Worm (Caenorhabditis elegans) whole organism, mixed stage, embryonic: ENCODE results near the gene set-23.
"Not testable (repeated sequence)": the region's sequence is repeated elsewhere in the genome, so short reads cannot be mapped to it uniquely, and the experiment has no call there.

Experiments used
- blmp-1 ChIP-seq: fragments of 150-350 bp; optimal IDR thresholded peaks from 2 replicates; lab custom pipeline; 2014; ENCODE audit warnings: missing biosample characterization, missing genetic modification characterization
- ceh-43 ChIP-seq: fragments of 200-800 bp; sonication (Bioruptor generic); optimal IDR thresholded peaks from 2 replicates; lab custom pipeline; 2018; ENCODE audit warnings: mild to moderate bottlenecking, missing genetic modification characterization, moderate library complexity, missing compliant biosample characterization
- ceh-83 ChIP-seq: fragments of 200-800 bp; sonication (Bioruptor generic); optimal IDR thresholded peaks from 2 replicates; lab custom pipeline; 2018; ENCODE audit warnings: mild to moderate bottlenecking, missing genetic modification characterization, missing compliant biosample characterization
- ces-1 ChIP-seq: fragments of 150-350 bp; optimal IDR thresholded peaks from 2 replicates; lab custom pipeline; 2014; ENCODE audit warnings: missing biosample characterization, missing genetic modification reagents, missing genetic modification characterization
- cnd-1 ChIP-seq: fragments of 200-800 bp; sonication (Bioruptor generic); optimal IDR thresholded peaks from 2 replicates; lab custom pipeline; 2018; ENCODE audit warnings: mild to moderate bottlenecking, missing genetic modification characterization, missing compliant biosample characterization
- drap-1 ChIP-seq: fragments of 200-800 bp; sonication (Bioruptor generic); optimal IDR thresholded peaks from 3 replicates; lab custom pipeline; 2018; ENCODE audit warnings: mild to moderate bottlenecking, missing genetic modification characterization, missing compliant biosample characterization
- elt-1 ChIP-seq: sonication (generic microtip); optimal IDR thresholded peaks from 2 replicates; lab custom pipeline; 2017; ENCODE audit warnings: missing genetic modification characterization, mild to moderate bottlenecking, missing compliant biosample characterization, antibody characterized with exemption, moderate library complexity, borderline replicate concordance; ENCODE audit not compliant: insufficient read depth
- elt-3 ChIP-seq: fragments of 150-350 bp; optimal IDR thresholded peaks from 2 replicates; lab custom pipeline; 2014; ENCODE audit warnings: missing biosample characterization, missing genetic modification characterization
- flh-1 ChIP-seq: fragments of 200-800 bp; sonication (Bioruptor generic); optimal IDR thresholded peaks from 2 replicates; lab custom pipeline; 2018; ENCODE audit warnings: mild to moderate bottlenecking, missing genetic modification characterization, moderate library complexity, missing compliant biosample characterization
- hlh-1 ChIP-seq: fragments of 150-350 bp; optimal IDR thresholded peaks from 2 replicates; lab custom pipeline; 2014; ENCODE audit warnings: missing biosample characterization, missing genetic modification reagents, missing genetic modification characterization
- lin-13 ChIP-seq: fragments of 150-350 bp; optimal IDR thresholded peaks from 2 replicates; lab custom pipeline; 2014; ENCODE audit warnings: missing biosample characterization, missing genetic modification characterization
- lin-32 ChIP-seq: fragments of 200-800 bp; sonication (Bioruptor generic); optimal IDR thresholded peaks from 2 replicates; lab custom pipeline; 2018; ENCODE audit warnings: mild to moderate bottlenecking, missing genetic modification characterization, missing compliant biosample characterization
- mab-5 ChIP-seq: fragments of 150-350 bp; optimal IDR thresholded peaks from 2 replicates; lab custom pipeline; 2014; ENCODE audit warnings: missing biosample characterization, missing genetic modification characterization
- mep-1 ChIP-seq: fragments of 150-350 bp; optimal IDR thresholded peaks from 2 replicates; lab custom pipeline; 2017; ENCODE audit warnings: missing biosample characterization, missing genetic modification reagents, missing genetic modification characterization, inconsistent platforms
- mls-2 ChIP-seq: sonication (generic microtip); optimal IDR thresholded peaks from 2 replicates; lab custom pipeline; 2016; ENCODE audit warnings: mild to moderate bottlenecking, missing genetic modification characterization, moderate library complexity, missing compliant biosample characterization
- nhr-12 ChIP-seq: fragments of 150-350 bp; optimal IDR thresholded peaks from 2 replicates; lab custom pipeline; 2014; ENCODE audit warnings: missing biosample characterization, missing genetic modification characterization
- nhr-2 ChIP-seq: fragments of 150-350 bp; optimal IDR thresholded peaks from 2 replicates; lab custom pipeline; 2014; ENCODE audit warnings: missing biosample characterization, missing genetic modification characterization
- nhr-237 ChIP-seq: fragments of 150-350 bp; optimal IDR thresholded peaks from 2 replicates; lab custom pipeline; 2014; ENCODE audit warnings: missing biosample characterization, missing genetic modification characterization
- nhr-28 ChIP-seq: fragments of 150-350 bp; optimal IDR thresholded peaks from 2 replicates; lab custom pipeline; 2014; ENCODE audit warnings: missing biosample characterization, missing genetic modification characterization
- pha-4 ChIP-seq: fragments of 150-350 bp; optimal IDR thresholded peaks from 2 replicates; lab custom pipeline; 2018; ENCODE audit warnings: missing biosample characterization, missing genetic modification reagents, missing genetic modification characterization
- sem-2 ChIP-seq: fragments of 200-800 bp; sonication (Bioruptor generic); optimal IDR thresholded peaks from 2 replicates; lab custom pipeline; 2018; ENCODE audit warnings: mild to moderate bottlenecking, missing genetic modification characterization, missing compliant biosample characterization
- snpc-4 ChIP-seq: fragments of 150-350 bp; optimal IDR thresholded peaks from 2 replicates; lab custom pipeline; 2014; ENCODE audit warnings: missing biosample characterization, missing genetic modification characterization
- sptf-1 ChIP-seq: sonication (generic microtip); optimal IDR thresholded peaks from 2 replicates; lab custom pipeline; 2017; ENCODE audit warnings: mild to moderate bottlenecking, missing genetic modification characterization, moderate library complexity, missing compliant biosample characterization
- tbx-8 ChIP-seq: fragments of 200-800 bp; sonication (Bioruptor generic); optimal IDR thresholded peaks from 2 replicates; lab custom pipeline; 2018; ENCODE audit warnings: mild to moderate bottlenecking, missing genetic modification characterization, moderate library complexity, missing compliant biosample characterization
- unc-39 ChIP-seq: fragments of 150-350 bp; optimal IDR thresholded peaks from 2 replicates; lab custom pipeline; 2014; ENCODE audit warnings: missing biosample characterization, missing genetic modification characterization
- unc-62 ChIP-seq: fragments of 150-350 bp; optimal IDR thresholded peaks from 2 replicates; lab custom pipeline; 2014; ENCODE audit warnings: missing biosample characterization, missing genetic modification reagents, missing genetic modification characterization
- zip-8 ChIP-seq: fragments of 150-350 bp; optimal IDR thresholded peaks from 2 replicates; lab custom pipeline; 2014; ENCODE audit warnings: missing biosample characterization, missing genetic modification characterization
- ztf-11 ChIP-seq: fragments of 150-350 bp; optimal IDR thresholded peaks from 2 replicates; lab custom pipeline; 2014; ENCODE audit warnings: missing biosample characterization, missing genetic modification characterization

Gene set-23

DNA sequence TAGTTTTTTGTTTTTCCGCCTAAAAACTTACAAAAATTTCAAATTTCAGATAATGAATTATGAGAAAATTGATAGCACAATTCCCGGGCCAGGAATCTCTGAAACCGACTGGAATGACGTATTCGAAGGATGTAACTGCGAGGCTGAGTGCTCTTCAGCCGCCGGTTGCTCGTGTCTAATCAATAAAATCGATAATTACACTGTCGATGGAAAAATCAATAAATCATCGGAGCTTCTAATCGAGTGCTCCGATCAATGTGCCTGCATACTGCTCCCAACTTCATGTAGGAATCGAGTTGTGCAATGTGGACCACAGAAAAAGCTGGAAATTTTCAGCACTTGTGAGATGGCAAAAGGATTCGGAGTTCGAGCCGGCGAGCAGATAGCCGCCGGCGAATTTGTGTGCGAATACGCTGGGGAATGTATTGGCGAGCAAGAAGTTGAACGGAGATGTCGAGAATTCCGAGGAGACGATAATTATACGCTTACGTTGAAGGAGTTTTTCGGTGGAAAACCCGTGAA is 1.5 kb downstream of the set-23 start:
- no peak for TF ChIP-seq ztf-11
- TF ChIP-seq snpc-4 = no peak
- TF ChIP-seq lin-13 (tag; lab: Kevin White, UChicago) = no peak
- TF ChIP-seq elt-1 (tag; lab: Kevin White, UChicago) = no peak
- TF ChIP-seq tbx-8 (GFP tag; lab: Kevin White, UChicago) = no peak
- TF ChIP-seq sem-2 = no peak
- TF ChIP-seq nhr-2 (tag; lab: Kevin White, UChicago) = no peak
- TF ChIP-seq sptf-1 (tag; lab: Kevin White, UChicago) = no peak
- TF ChIP-seq mab-5 (tag; lab: Kevin White, UChicago) = no peak
- no peak for TF ChIP-seq drap-1 (GFP tag; lab: Kevin White, UChicago)
- no peak for TF ChIP-seq mls-2 (tag; lab: Kevin White, UChicago)
- TF ChIP-seq elt-3 (tag; lab: Kevin White, UChicago) = no peak
- no peak for TF ChIP-seq hlh-1 (tag; lab: Kevin White, UChicago)
- no peak for TF ChIP-seq cnd-1 (tag; lab: Kevin White, UChicago)
- no peak for TF ChIP-seq nhr-28 (tag; lab: Kevin White, UChicago)

DNA sequence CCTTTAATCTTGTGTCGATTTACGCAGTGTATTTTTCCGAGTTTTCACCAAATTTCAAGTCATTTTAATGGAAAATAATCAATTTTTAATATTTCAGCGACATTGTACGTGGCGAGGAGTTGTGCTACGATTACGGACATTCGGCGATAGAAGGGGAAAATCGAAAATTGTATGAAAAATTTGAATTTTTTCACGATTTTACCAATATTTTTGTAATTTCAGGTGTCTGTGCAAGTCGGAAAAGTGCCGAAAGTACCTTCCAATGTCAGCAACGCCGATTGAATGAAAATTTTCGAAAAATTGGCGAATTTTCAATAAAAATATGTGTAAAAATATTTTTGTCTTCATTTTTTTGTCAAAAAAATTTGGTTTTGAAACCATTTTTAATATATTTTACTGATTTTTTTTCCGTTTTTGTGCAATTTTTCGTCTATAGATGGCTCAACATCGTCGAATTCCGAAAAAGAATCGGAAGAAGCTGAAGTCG is 3.9 kb downstream of the set-23 start, which contains the start of gene Y41D4B.11:
Gene Y41D4B.11 (plus strand): TSS at position 437 of the 487 bp plus-strand sequence.
- TF ChIP-seq sem-2 = no peak
- TF ChIP-seq ceh-83 (GFP tag; lab: Kevin White, UChicago) = no peak
- no peak for TF ChIP-seq drap-1 (GFP tag; lab: Kevin White, UChicago)
- TF ChIP-seq nhr-28 (tag; lab: Kevin White, UChicago) = no peak
- no peak for TF ChIP-seq mls-2 (tag; lab: Kevin White, UChicago)
- TF ChIP-seq ces-1 (GFP tag; lab: Kevin White, UChicago) = no peak
- TF ChIP-seq snpc-4 = no peak
- no peak for TF ChIP-seq zip-8 (tag; lab: Kevin White, UChicago)
- no peak for TF ChIP-seq pha-4 (tag; lab: Kevin White, UChicago)
- TF ChIP-seq tbx-8 (GFP tag; lab: Kevin White, UChicago) = no peak
- TF ChIP-seq lin-13 (tag; lab: Kevin White, UChicago) = no peak
- no peak for TF ChIP-seq blmp-1 (tag; lab: Kevin White, UChicago)
- no peak for TF ChIP-seq unc-62 (GFP tag; lab: Kevin White, UChicago)

DNA sequence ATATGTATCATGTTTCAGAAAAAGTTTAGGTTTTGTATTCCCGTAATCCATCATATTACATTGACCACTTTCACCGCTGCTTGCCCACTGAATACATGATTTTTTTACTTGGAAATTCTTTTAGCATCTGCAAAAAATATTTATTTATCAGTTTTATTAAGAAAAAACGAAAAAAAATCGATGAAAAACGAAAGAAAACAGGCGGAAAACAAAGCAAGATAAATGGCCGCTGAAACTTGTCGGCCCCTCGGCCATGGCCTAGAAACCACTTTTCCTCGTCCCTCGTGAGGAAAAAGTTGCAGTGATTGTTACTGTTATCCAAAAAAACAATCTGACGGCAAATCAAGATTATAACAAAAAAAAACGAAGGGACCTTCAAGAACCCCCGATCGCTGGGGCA is 8.5 kb downstream of the set-23 start, which contains the start of gene dsl-3:
Gene dsl-3 (plus strand): TSS at position 301 of the 400 bp plus-strand sequence.
- TF ChIP-seq nhr-12 (tag; lab: Kevin White, UChicago); zip-8 (tag; lab: Kevin White, UChicago); ceh-43 (GFP tag; lab: Kevin White, UChicago): not testable (repeated sequence)

DNA sequence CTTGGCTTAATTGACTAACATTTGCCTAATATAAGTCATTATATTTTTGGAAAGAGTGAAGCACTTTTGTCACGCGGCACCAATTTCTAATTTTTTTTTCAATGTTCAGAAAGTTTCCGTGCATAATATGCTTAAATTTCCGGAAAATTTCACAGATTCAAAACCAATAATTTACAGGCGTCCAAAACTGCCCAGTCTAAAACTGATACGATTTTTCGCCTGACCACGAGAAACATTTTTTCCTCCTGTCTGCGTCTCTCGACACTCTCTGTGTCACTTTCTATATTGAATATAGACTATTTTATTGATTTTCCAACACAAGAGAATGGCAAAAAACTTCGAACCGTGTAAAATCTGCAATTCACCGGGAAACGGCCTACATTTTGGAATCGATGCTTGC is 12.1 kb downstream of the set-23 start, which contains the start of gene nhr-122:
Gene nhr-122 (plus strand): TSS at position 301 of the 400 bp plus-strand sequence.
- TF ChIP-seq lin-32 (GFP tag; lab: Kevin White, UChicago) (no peak), snpc-4 (no peak), nhr-237 (no peak), unc-62 (GFP tag; lab: Kevin White, UChicago) (no peak), ces-1 (GFP tag; lab: Kevin White, UChicago) (no peak), blmp-1 (tag; lab: Kevin White, UChicago) (no peak), tbx-8 (GFP tag; lab: Kevin White, UChicago) (no peak), drap-1 (GFP tag; lab: Kevin White, UChicago) (no peak), ceh-83 (GFP tag; lab: Kevin White, UChicago) (no peak), hlh-1 (tag; lab: Kevin White, UChicago) (no peak), unc-39 (tag; lab: Kevin White, UChicago) (no peak), mep-1 (tag; lab: Kevin White, UChicago) (no peak), flh-1 (GFP tag; lab: Kevin White, UChicago) (no peak), nhr-28 (tag; lab: Kevin White, UChicago) (no peak), pha-4 (tag; lab: Kevin White, UChicago) (no peak)
- TF ChIP-seq, all 35 proteins: peak for 0
